Fruit fly (Drosophila melanogaster): ENCODE data around the gene CG1943.

dm6 chr3R:7107713-7108588 is 33.3 kb downstream of the CG1943 start:
- TF ChIP-seq HLH106 (tag; optimal IDR thresholded peaks at IDR 0.05): no peak
- no peak for TF ChIP-seq Jra (GFP tag; optimal IDR thresholded peaks at IDR 0.05)
- TF ChIP-seq psq (GFP tag; optimal IDR thresholded peaks at IDR 0.05): peak; percentile 83
- peak; percentile 63 for TF ChIP-seq sage (GFP tag; optimal IDR thresholded peaks at IDR 0.05)

Data from whole organism, wandering third instar larva.